Worm (Caenorhabditis elegans) whole organism, young adult: ENCODE data around the gene fzr-1.
A peak's percentile ranks its signal among the peaks of the same experiment; 100 is the strongest.

Source experiments
- B0261.1 ChIP-seq: sonication (generic microtip); optimal IDR thresholded peaks from 2 replicates; lab custom pipeline; 2016; ENCODE audit warnings: mild to moderate bottlenecking, missing genetic modification characterization, moderate library complexity, missing compliant biosample characterization
- C06A6.2 ChIP-seq: fragments of 200-800 bp; sonication (Bioruptor generic); conservative IDR thresholded peaks from 2 replicates; pipeline ENCODE4 v1.3.6; 2022; ENCODE audit warnings: missing genetic modification characterization, missing compliant biosample characterization
- C17E4.6 ChIP-seq: fragments of 200-800 bp; sonication (Bioruptor generic); IDR thresholded peaks from 2 replicates; pipeline ENCODE4 v1.3.6; 2022; ENCODE audit warnings: missing genetic modification reagents, missing genetic modification characterization, missing compliant biosample characterization
- F10E7.11 ChIP-seq: sonication (generic microtip); optimal IDR thresholded peaks from 2 replicates; lab custom pipeline; 2017; ENCODE audit warnings: mild to moderate bottlenecking, missing genetic modification characterization, moderate library complexity, missing compliant biosample characterization
- F37B4.10 ChIP-seq: fragments of 200-800 bp; sonication (Bioruptor generic); IDR thresholded peaks from 2 replicates; pipeline ENCODE4 v1.3.6; 2022; ENCODE audit warnings: missing genetic modification characterization, missing compliant biosample characterization
- Y79H2A.3 ChIP-seq: fragments of 200-800 bp; sonication (Bioruptor generic); conservative IDR thresholded peaks from 2 replicates; pipeline ENCODE4 v1.3.6; 2022; ENCODE audit warnings: missing genetic modification reagents, missing genetic modification characterization, missing compliant biosample characterization
- ZK185.1 ChIP-seq: sonication (generic microtip); optimal IDR thresholded peaks from 2 replicates; lab custom pipeline; 2016; ENCODE audit warnings: mild to moderate bottlenecking, missing genetic modification characterization, missing compliant biosample characterization; ENCODE audit not compliant: poor library complexity, severe bottlenecking
- akir-1 ChIP-seq: fragments of 200-800 bp; sonication (Bioruptor generic); optimal IDR thresholded peaks from 2 replicates; lab custom pipeline; 2018; ENCODE audit warnings: mild to moderate bottlenecking, missing genetic modification characterization, moderate library complexity, missing compliant biosample characterization
- attf-3 ChIP-seq: fragments of 200-800 bp; sonication (Bioruptor generic); conservative IDR thresholded peaks from 2 replicates; pipeline ENCODE4 v1.3.6; 2022; ENCODE audit warnings: missing genetic modification reagents, missing genetic modification characterization, missing compliant biosample characterization
- attf-5 ChIP-seq: fragments of 200-800 bp; sonication (Bioruptor generic); optimal IDR thresholded peaks from 2 replicates; lab custom pipeline; 2018; ENCODE audit warnings: mild to moderate bottlenecking, missing genetic modification characterization, missing compliant biosample characterization
- ccch-3 ChIP-seq: fragments of 200-800 bp; sonication (Bioruptor generic); optimal IDR thresholded peaks from 2 replicates; lab custom pipeline; 2018; ENCODE audit warnings: mild to moderate bottlenecking, missing genetic modification characterization, missing compliant biosample characterization
- ceh-27 ChIP-seq: fragments of 200-800 bp; sonication (Bioruptor generic); optimal IDR thresholded peaks from 2 replicates; lab custom pipeline; 2018; ENCODE audit warnings: mild to moderate bottlenecking, missing genetic modification characterization, moderate library complexity, missing compliant biosample characterization
- ceh-40 ChIP-seq: fragments of 200-800 bp; sonication (Bioruptor generic); IDR thresholded peaks from 2 replicates; pipeline ENCODE4 v1.3.6; 2022; ENCODE audit warnings: missing genetic modification characterization, missing compliant biosample characterization
- ceh-58 ChIP-seq: fragments of 200-800 bp; sonication (Bioruptor generic); IDR thresholded peaks from 2 replicates; pipeline ENCODE4 v1.3.6; 2022; ENCODE audit warnings: missing genetic modification characterization, missing compliant biosample characterization
- ceh-91 ChIP-seq: fragments of 200-800 bp; sonication (Bioruptor generic); IDR thresholded peaks from 2 replicates; pipeline ENCODE4 v1.3.6; 2022; ENCODE audit warnings: missing genetic modification reagents, missing genetic modification characterization, missing compliant biosample characterization
- dpl-1 ChIP-seq: fragments of 150-350 bp; optimal IDR thresholded peaks from 2 replicates; lab custom pipeline; 2014; ENCODE audit warnings: missing biosample characterization, missing genetic modification reagents, missing genetic modification characterization
- egrh-3 ChIP-seq: fragments of 200-800 bp; sonication (Bioruptor generic); IDR thresholded peaks from 2 replicates; pipeline ENCODE4 v1.3.6; 2022; ENCODE audit warnings: missing genetic modification reagents, missing genetic modification characterization, missing compliant biosample characterization
- ets-4 ChIP-seq: fragments of 200-800 bp; sonication (Bioruptor generic); optimal IDR thresholded peaks from 2 replicates; lab custom pipeline; 2018; ENCODE audit warnings: mild to moderate bottlenecking, missing genetic modification characterization, missing compliant biosample characterization
- gei-17 ChIP-seq: fragments of 200-800 bp; sonication (Bioruptor generic); optimal IDR thresholded peaks from 2 replicates; lab custom pipeline; 2018; ENCODE audit warnings: mild to moderate bottlenecking, missing genetic modification characterization, missing compliant biosample characterization
- him-1 ChIP-seq: sonication (generic microtip); optimal IDR thresholded peaks from 2 replicates; lab custom pipeline; 2016; ENCODE audit warnings: missing genotype, missing genetic modification reagents, missing genetic modification characterization, missing compliant biosample characterization
- hmg-1.2 ChIP-seq: fragments of 200-800 bp; sonication (Bioruptor generic); IDR thresholded peaks from 2 replicates; pipeline ENCODE4 v1.3.6; 2022; ENCODE audit warnings: missing genetic modification reagents, missing genetic modification characterization, missing compliant biosample characterization
- hmg-20 ChIP-seq: fragments of 200-800 bp; sonication (Bioruptor generic); IDR thresholded peaks from 2 replicates; pipeline ENCODE4 v1.3.6; 2022; ENCODE audit warnings: missing genetic modification reagents, missing genetic modification characterization, missing compliant biosample characterization
- hrde-1 ChIP-seq: sonication (generic microtip); optimal IDR thresholded peaks from 2 replicates; lab custom pipeline; 2016; ENCODE audit warnings: missing genetic modification characterization, mild to moderate bottlenecking, missing compliant biosample characterization, moderate library complexity, missing genotype, missing genetic modification reagents, borderline replicate concordance
- lin-54 ChIP-seq: fragments of 200-800 bp; sonication (Bioruptor generic); optimal IDR thresholded peaks from 2 replicates; lab custom pipeline; 2018; ENCODE audit warnings: mild to moderate bottlenecking, missing genetic modification characterization, missing compliant biosample characterization
- lir-1 ChIP-seq: fragments of 200-800 bp; sonication (Bioruptor generic); conservative IDR thresholded peaks from 2 replicates; pipeline ENCODE4 v1.3.6; 2022; ENCODE audit warnings: missing genetic modification reagents, missing genetic modification characterization, missing compliant biosample characterization
- mel-28 ChIP-seq: sonication (generic microtip); optimal IDR thresholded peaks from 2 replicates; lab custom pipeline; 2016; ENCODE audit warnings: borderline replicate concordance, mild to moderate bottlenecking, missing genetic modification characterization, missing compliant biosample characterization
- mxl-1 ChIP-seq: sonication (generic microtip); optimal IDR thresholded peaks from 2 replicates; lab custom pipeline; 2016; ENCODE audit warnings: missing genetic modification characterization, missing compliant biosample characterization
- nfyb-1 ChIP-seq: fragments of 200-800 bp; sonication (Bioruptor generic); IDR thresholded peaks from 2 replicates; pipeline ENCODE4 v1.3.6; 2022; ENCODE audit warnings: missing genetic modification reagents, missing genetic modification characterization, missing compliant biosample characterization
- nhr-179 ChIP-seq: sonication (generic microtip); optimal IDR thresholded peaks from 2 replicates; lab custom pipeline; 2016; ENCODE audit warnings: mild to moderate bottlenecking, missing genetic modification characterization, missing compliant biosample characterization
- nhr-90 ChIP-seq: sonication (generic microtip); optimal IDR thresholded peaks from 2 replicates; lab custom pipeline; 2016; ENCODE audit warnings: missing genotype, mild to moderate bottlenecking, missing genetic modification characterization, missing compliant biosample characterization
- pha-4 ChIP-seq: fragments of 150-350 bp; sonication (generic microtip); optimal IDR thresholded peaks from 2 replicates; lab custom pipeline; 2014; ENCODE audit warnings: missing biosample characterization, missing genetic modification reagents, missing genetic modification characterization
- repo-1 ChIP-seq: sonication (generic microtip); optimal IDR thresholded peaks from 2 replicates; lab custom pipeline; 2017; ENCODE audit warnings: mild to moderate bottlenecking, missing genetic modification characterization, missing compliant biosample characterization
- sdz-38 ChIP-seq: sonication (generic microtip); optimal IDR thresholded peaks from 2 replicates; lab custom pipeline; 2016; ENCODE audit warnings: missing genotype, missing genetic modification characterization, missing compliant biosample characterization
- snpc-3.4 ChIP-seq: sonication (generic microtip); optimal IDR thresholded peaks from 2 replicates; lab custom pipeline; 2017; ENCODE audit warnings: missing genetic modification characterization, mild to moderate bottlenecking, missing compliant biosample characterization, antibody characterized with exemption, moderate library complexity, missing genotype, missing genetic modification reagents
- snpc-4 ChIP-seq, 5 experiments: fragments of 150-350 bp in 1 of 5; sonication (generic microtip) in 4 of 5; optimal IDR thresholded peaks; 2 replicates each; lab custom pipeline; 2014 to 2018; ENCODE audit warnings: missing genetic modification characterization in 5 of 5, missing biosample characterization in 3 of 5, antibody characterized with exemption in 2 of 5, mild to moderate bottlenecking in 2 of 5, missing compliant biosample characterization in 2 of 5, missing genotype in 2 of 5, moderate library complexity in 2 of 5, missing genetic modification reagents in 1 of 5
- tlf-1 ChIP-seq: fragments of 200-800 bp; sonication (Bioruptor generic); optimal IDR thresholded peaks from 2 replicates; lab custom pipeline; 2018; ENCODE audit warnings: mild to moderate bottlenecking, missing genetic modification characterization, missing compliant biosample characterization
- unc-130 ChIP-seq: sonication (generic microtip); optimal IDR thresholded peaks from 2 replicates; lab custom pipeline; 2016; ENCODE audit warnings: missing genetic modification reagents, missing genetic modification characterization, missing compliant biosample characterization
- zfh-2 ChIP-seq: fragments of 200-800 bp; sonication (Bioruptor generic); conservative IDR thresholded peaks from 2 replicates; pipeline ENCODE4 v1.3.6; 2022; ENCODE audit warnings: missing genetic modification reagents, missing genetic modification characterization, missing compliant biosample characterization
- ztf-25 ChIP-seq: fragments of 200-800 bp; sonication (Bioruptor generic); IDR thresholded peaks from 2 replicates; pipeline ENCODE4 v1.3.6; 2022; ENCODE audit warnings: missing genetic modification reagents, missing genetic modification characterization, missing compliant biosample characterization
- ztf-26 ChIP-seq: sonication (generic microtip); optimal IDR thresholded peaks from 2 replicates; lab custom pipeline; 2017; ENCODE audit warnings: missing genetic modification characterization, missing compliant biosample characterization
- ztf-6 ChIP-seq: fragments of 200-800 bp; sonication (Bioruptor generic); IDR thresholded peaks from 2 replicates; pipeline ENCODE4 v1.3.6; 2022; ENCODE audit warnings: missing genetic modification reagents, missing genetic modification characterization, missing compliant biosample characterization

fzr-1 gene

DNA sequence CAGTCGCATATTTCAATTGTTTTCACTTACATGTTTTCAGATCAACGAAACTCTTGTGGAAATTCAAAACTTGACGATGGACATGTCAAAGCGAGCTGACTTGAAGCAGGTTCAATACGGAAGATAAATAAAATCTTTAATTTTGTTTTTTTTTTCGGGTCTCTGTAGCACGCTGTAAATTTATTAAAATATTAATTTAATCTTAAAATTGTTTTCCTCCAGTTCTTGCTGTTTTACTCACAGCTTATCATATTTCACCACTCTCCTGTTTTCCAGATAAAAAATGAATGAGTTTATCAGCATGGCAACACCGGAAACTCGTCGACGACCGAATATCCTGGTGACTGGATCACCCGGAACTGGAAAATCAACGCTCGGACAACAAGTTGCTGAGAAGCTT is 47.9 kb downstream of the fzr-1 start, which contains the start of gene E02H1.6:
Gene E02H1.6, plus strand, starts transcription at position 301 of the 400 bp plus-strand sequence.
- no peak for TF ChIP-seq hrde-1 (tag; lab: Kevin White, UChicago)
- TF ChIP-seq ets-4 (GFP tag; lab: Kevin White, UChicago), result no peak
- no peak for TF ChIP-seq C06A6.2 (GFP tag; lab: Robert Waterston, UW)
- TF ChIP-seq nhr-179 (tag; lab: Kevin White, UChicago), result no peak
- no peak for TF ChIP-seq ztf-6 (GFP tag; lab: Robert Waterston, UW)
- TF ChIP-seq ceh-40, result no peak
- TF ChIP-seq ztf-25 (GFP tag; lab: Robert Waterston, UW), result no peak
- no peak for TF ChIP-seq ztf-26 (tag; lab: Kevin White, UChicago)
- no peak for TF ChIP-seq tlf-1 (GFP tag; lab: Kevin White, UChicago)
- no peak for TF ChIP-seq him-1 (tag; lab: Kevin White, UChicago)

DNA sequence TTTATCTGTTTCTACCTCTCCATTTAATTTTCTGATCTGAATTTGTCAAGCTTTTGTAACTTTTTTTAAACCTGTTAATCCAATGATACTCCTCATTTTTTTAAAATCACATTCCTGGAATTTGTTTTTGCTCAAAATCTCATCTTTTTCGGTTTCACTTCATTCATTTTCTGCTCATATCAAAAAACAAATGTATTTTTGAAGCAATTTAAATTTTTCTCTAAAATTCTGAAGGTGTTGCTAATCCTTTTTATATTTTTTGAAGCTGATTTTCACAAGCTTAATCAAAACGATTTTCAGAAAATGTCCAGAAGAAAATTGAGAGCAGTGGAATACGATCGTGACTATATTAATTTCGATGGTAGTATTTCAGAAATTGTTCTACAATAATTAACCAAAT is 49.3 kb downstream of the fzr-1 start, which contains the start of gene E02H1.5:
Gene E02H1.5, plus strand, starts transcription at position 301 of the 400 bp plus-strand sequence.
- TF ChIP-seq hmg-1.2 (0 out of 2 replicates have a peak, but pooled peaks have one; percentile 4), C17E4.6 (GFP tag; lab: Robert Waterston, UW) (no peak), ceh-27 (GFP tag; lab: Kevin White, UChicago) (no peak), F37B4.10 (no peak), hrde-1 (tag; lab: Kevin White, UChicago) (no peak), zfh-2 (GFP tag; lab: Robert Waterston, UW) (no peak), mel-28 (tag; lab: Kevin White, UChicago) (no peak)

DNA sequence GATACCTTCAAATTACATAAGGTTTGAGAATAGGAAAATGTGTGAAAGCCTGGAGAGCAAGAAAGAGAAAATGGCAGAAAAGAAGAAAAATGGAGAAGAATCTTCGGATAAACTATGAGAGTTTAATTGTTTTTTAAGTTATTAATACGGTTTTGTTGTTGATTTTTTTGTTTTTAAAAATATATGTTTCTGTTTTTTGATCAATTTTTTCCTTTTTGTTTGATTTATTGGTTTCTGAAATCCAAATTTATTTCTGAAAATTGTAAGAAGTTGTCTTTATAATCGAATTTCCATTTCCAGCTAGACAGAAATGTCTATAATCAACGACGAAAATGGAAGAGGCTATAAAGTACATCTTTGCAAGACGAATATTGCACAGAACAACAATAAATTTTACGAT is 51.5 kb downstream of the fzr-1 start, which contains the start of gene parp-2:
Gene parp-2, plus strand, starts transcription at position 301 of the 400 bp plus-strand sequence.
- no peak for TF ChIP-seq ztf-26 (tag; lab: Kevin White, UChicago)
- no peak for TF ChIP-seq egrh-3 (GFP tag; lab: Robert Waterston, UW)
- no peak for TF ChIP-seq hmg-20 (GFP tag; lab: Robert Waterston, UW)
- TF ChIP-seq ceh-91, result no peak
- no peak for TF ChIP-seq pha-4 (tag; lab: Kevin White, UChicago)
- TF ChIP-seq lin-54 (GFP tag; lab: Kevin White, UChicago), result no peak
- no peak for TF ChIP-seq nhr-90 (tag; lab: Kevin White, UChicago)
- TF ChIP-seq, all 124 proteins: peak for 0

DNA sequence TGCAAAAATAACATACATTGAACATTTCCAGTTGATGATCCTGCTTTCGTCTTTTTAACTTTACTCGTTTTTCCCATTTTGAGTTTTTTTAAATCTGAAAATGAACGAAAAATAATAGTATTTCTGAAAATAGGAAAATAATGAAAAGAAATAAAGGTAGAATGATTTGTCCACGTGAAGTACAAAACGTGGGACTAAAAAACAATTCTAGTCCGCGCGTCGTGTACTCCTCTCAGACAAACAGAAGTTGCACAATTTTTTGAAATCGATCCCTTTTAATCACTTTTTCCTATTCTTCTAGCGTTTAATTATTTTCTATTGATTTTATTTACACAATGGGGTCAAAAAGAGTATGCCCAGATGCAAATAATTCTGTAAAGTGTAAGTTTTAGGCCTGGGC is 53.2 kb downstream of the fzr-1 start, which contains the start of the genes E02H1.1 and tag-124:
Gene E02H1.1, minus strand, starts transcription at position 94 of the 400 bp plus-strand sequence.
Gene tag-124, plus strand, starts transcription at position 222 of the 400 bp plus-strand sequence.
- TF ChIP-seq lir-1 (peak; percentile 50; the same call in 1 of the 2 replicates), ceh-58 (no peak), F10E7.11 (tag; lab: Kevin White, UChicago) (no peak), dpl-1 (GFP tag; lab: Kevin White, UChicago) (no peak), unc-130 (GFP tag; lab: Kevin White, UChicago) (peak; percentile 82), akir-1 (GFP tag; lab: Kevin White, UChicago) (peak; percentile 33), Y79H2A.3 (no peak), gei-17 (GFP tag; lab: Kevin White, UChicago) (no peak), C17E4.6 (GFP tag; lab: Robert Waterston, UW) (no peak), B0261.1 (no peak), attf-5 (GFP tag; lab: Kevin White, UChicago) (no peak), attf-3 (GFP tag; lab: Robert Waterston, UW) (peak; percentile 59), lin-54 (GFP tag; lab: Kevin White, UChicago) (peak; percentile 35), snpc-4 (GFP tag; optimal IDR thresholded peaks at IDR 0.05; lab: Kevin White, UChicago) (no peak), snpc-4 (tag; optimal IDR thresholded peaks at IDR 0.05; lab: Kevin White, UChicago) (peak in 2 of 4 experiments; percentile 22 to 29), him-1 (tag; lab: Kevin White, UChicago) (peak; percentile 40), ZK185.1 (tag; lab: Kevin White, UChicago) (peak; percentile 93), nfyb-1 (GFP tag; lab: Robert Waterston, UW) (no peak), ceh-91 (no peak), ceh-27 (GFP tag; lab: Kevin White, UChicago) (peak; percentile 69), ccch-3 (peak; percentile 5), mxl-1 (tag; lab: Kevin White, UChicago) (no peak), sdz-38 (tag; lab: Kevin White, UChicago) (no peak), repo-1 (tag; lab: Kevin White, UChicago) (no peak), ztf-25 (GFP tag; lab: Robert Waterston, UW) (no peak), ceh-40 (no peak), snpc-3.4 (tag; lab: Kevin White, UChicago) (peak; percentile 60)
